Fruit fly (Drosophila melanogaster): ENCODE data around the gene CG12725.

CG12725 gene

DNA sequence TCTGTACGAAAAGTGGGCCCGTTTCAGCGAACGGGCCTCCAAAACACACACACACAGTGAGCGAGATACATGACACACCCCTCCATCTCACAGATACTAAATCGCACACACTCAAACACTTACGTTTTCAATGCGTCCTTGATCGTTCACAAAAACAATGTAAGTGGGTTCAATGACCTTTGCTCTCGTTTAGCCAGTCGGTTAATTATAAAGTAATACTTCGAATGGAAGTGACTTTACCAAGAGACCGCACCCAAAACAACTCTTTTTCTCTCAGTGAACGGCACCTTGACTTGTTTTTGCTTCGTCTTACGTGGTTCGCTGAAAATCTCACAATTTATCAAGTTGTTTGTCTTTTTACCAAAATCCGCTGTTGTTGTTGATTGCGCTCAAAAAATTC, 8.3 kb downstream of the CG12725 start:
- TF ChIP-seq H2.0 (GFP tag; IDR thresholded peaks at IDR 0.05) (0 out of 2 replicates have a peak, but pooled peaks have one; percentile 10), CG6813 (GFP tag; optimal IDR thresholded peaks at IDR 0.05) (no peak), CG11696 (GFP tag; IDR thresholded peaks at IDR 0.05) (0 out of 2 replicates have a peak, but pooled peaks have one; percentile 2), CG9932 (GFP tag; IDR thresholded peaks at IDR 0.05) (peak; percentile 22; the same call in 1 of the 2 replicates), Hmr (GFP tag; optimal IDR thresholded peaks at IDR 0.05) (no peak), zfh2 (GFP tag; optimal IDR thresholded peaks at IDR 0.05) (peak; percentile 28), Rfx (GFP tag; IDR thresholded peaks at IDR 0.05) (0 out of 2 replicates have a peak, but pooled peaks have one; percentile 19), cg (GFP tag; optimal IDR thresholded peaks at IDR 0.05) (peak; percentile 16), pzg (GFP tag; optimal IDR thresholded peaks at IDR 0.05) (no peak), CG7786 (GFP tag; optimal IDR thresholded peaks at IDR 0.05) (peak; percentile 2), kah (GFP tag; optimal IDR thresholded peaks at IDR 0.05) (no peak), mam (GFP tag; optimal IDR thresholded peaks at IDR 0.05) (peak; percentile 6), Med (GFP tag) (peak; percentile 82), luna (GFP tag; optimal IDR thresholded peaks at IDR 0.05) (peak; percentile 17), CG2120 (GFP tag; optimal IDR thresholded peaks at IDR 0.05) (peak; percentile 25), Drgx (GFP tag; IDR thresholded peaks at IDR 0.05) (0 out of 2 replicates have a peak, but pooled peaks have one; percentile 24), lbe (GFP tag; optimal IDR thresholded peaks at IDR 0.05) (peak; percentile 4), CG8290 (GFP tag; optimal IDR thresholded peaks at IDR 0.05) (no peak), CG8290 (tag; optimal IDR thresholded peaks at IDR 0.05) (peak in 1 of 2 experiments; percentile 43)

DNA sequence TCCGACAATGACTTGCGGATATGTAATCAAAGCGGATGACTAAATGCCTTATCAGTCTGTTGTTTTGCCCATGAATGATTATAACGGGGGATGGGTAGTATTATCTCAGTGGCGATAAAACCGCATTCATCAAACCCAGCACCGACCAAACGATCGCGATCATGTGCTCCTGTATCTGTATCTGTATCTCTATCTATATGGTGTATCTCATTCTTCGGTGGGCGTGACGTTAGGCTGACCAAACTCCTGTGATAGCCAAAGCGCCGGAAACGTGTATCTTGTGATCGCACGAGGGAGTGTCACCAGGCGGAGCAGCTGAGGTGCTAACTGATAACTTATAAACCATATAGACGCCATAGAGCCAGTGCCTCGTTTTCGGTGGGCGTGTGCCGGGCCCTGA, 9.9 kb downstream of the CG12725 start:
- TF ChIP-seq CG11696 (GFP tag; IDR thresholded peaks at IDR 0.05) (no peak), CG10462 (GFP tag; optimal IDR thresholded peaks at IDR 0.05) (no peak), CG4404 (GFP tag; IDR thresholded peaks at IDR 0.05) (no peak), CG34376 (GFP tag; optimal IDR thresholded peaks at IDR 0.05) (peak; percentile 73), pnt (GFP tag; optimal IDR thresholded peaks at IDR 0.05) (no peak), NFAT (GFP tag; IDR thresholded peaks at IDR 0.05) (no peak), Taf1 (GFP tag; IDR thresholded peaks at IDR 0.05) (no peak), grn (GFP tag; optimal IDR thresholded peaks at IDR 0.05) (peak; percentile 68), CG9817 (tag; optimal IDR thresholded peaks at IDR 0.05) (no peak), pb (GFP tag; optimal IDR thresholded peaks at IDR 0.05) (no peak), CG17829 (tag; optimal IDR thresholded peaks at IDR 0.05) (no peak), cas (GFP tag; IDR thresholded peaks at IDR 0.05) (no peak), ttk (GFP tag; IDR thresholded peaks at IDR 0.05) (no peak), Stat92E (GFP tag; optimal IDR thresholded peaks at IDR 0.05) (no peak), lbe (GFP tag; optimal IDR thresholded peaks at IDR 0.05) (no peak), CG13287 (GFP tag; IDR thresholded peaks at IDR 0.05; ENCODE audit: partially characterized antibody) (no peak), exex (tag; optimal IDR thresholded peaks at IDR 0.05) (peak; percentile 72), CG11085 (GFP tag; IDR thresholded peaks at IDR 0.05) (no peak), fd64A (GFP tag; optimal IDR thresholded peaks at IDR 0.05) (no peak), CG6272 (GFP tag; IDR thresholded peaks at IDR 0.05) (no peak), nerfin-1 (tag; optimal IDR thresholded peaks at IDR 0.05) (no peak), CG15073 (GFP tag; optimal IDR thresholded peaks at IDR 0.05) (no peak), CG14860 (GFP tag; IDR thresholded peaks at IDR 0.05; ENCODE audit: partially characterized antibody) (no peak), CG31365 (tag; optimal IDR thresholded peaks at IDR 0.05) (no peak), Hey (tag; optimal IDR thresholded peaks at IDR 0.05) (peak; percentile 50), lmd (GFP tag; IDR thresholded peaks at IDR 0.05) (no peak), ewg (GFP tag; optimal IDR thresholded peaks at IDR 0.05) (no peak), lab (GFP tag; optimal IDR thresholded peaks at IDR 0.05) (peak; percentile 43), dmrt99B (tag; optimal IDR thresholded peaks at IDR 0.05) (no peak), cwo (GFP tag; optimal IDR thresholded peaks at IDR 0.05) (peak; percentile 86), Atf3 (GFP tag; optimal IDR thresholded peaks at IDR 0.05) (no peak), CG18764 (GFP tag; optimal IDR thresholded peaks at IDR 0.05) (no peak), Rfx (GFP tag; IDR thresholded peaks at IDR 0.05) (no peak), CG10543 (GFP tag; optimal IDR thresholded peaks at IDR 0.05) (peak; percentile 18)
